Fruit fly (Drosophila melanogaster) whole organism, embryonic: ENCODE data around the gene CG1738.

Experiments
- Abd-B ChIP-seq: fragments of 200-800 bp; sonication (Bioruptor generic); optimal IDR thresholded peaks from 2 replicates; lab custom pipeline; 2018; ENCODE audit warnings: missing biosample characterization, mild to moderate bottlenecking, missing genetic modification characterization, moderate library complexity
- B-H2 ChIP-seq: fragments of 200-800 bp; sonication (Bioruptor generic); optimal IDR thresholded peaks from 2 replicates; lab custom pipeline; 2018; ENCODE audit warnings: missing biosample characterization, mild to moderate bottlenecking, missing genetic modification characterization
- CG10366 ChIP-seq: fragments of 200-800 bp; sonication (Bioruptor generic); IDR thresholded peaks from 2 replicates; pipeline ENCODE4 v1.3.6; 2022; ENCODE audit warnings: missing biosample characterization, missing genetic modification characterization
- CG11723 ChIP-seq: fragments of 200-800 bp; sonication (Bioruptor generic); optimal IDR thresholded peaks from 2 replicates; lab custom pipeline; 2017; ENCODE audit warnings: missing biosample characterization, mild to moderate bottlenecking, missing genetic modification characterization
- CG12071 ChIP-seq: fragments of 200-800 bp; sonication (Bioruptor generic); optimal IDR thresholded peaks from 3 replicates; lab custom pipeline; 2018; ENCODE audit warnings: missing biosample characterization, mild to moderate bottlenecking, missing genetic modification characterization
- CG1233 ChIP-seq: fragments of 200-800 bp; sonication (Bioruptor generic); optimal IDR thresholded peaks from 4 replicates; lab custom pipeline; 2018; ENCODE audit warnings: missing biosample characterization, mild to moderate bottlenecking, missing genetic modification characterization
- CG14860 ChIP-seq: fragments of 200-800 bp; sonication (Bioruptor generic); IDR thresholded peaks from 3 replicates; pipeline ENCODE4 v1.3.6; 2022; ENCODE audit warnings: missing biosample characterization, missing genetic modification characterization; ENCODE audit not compliant: partially characterized antibody
- CG1647 ChIP-seq: fragments of 200-800 bp; sonication (Bioruptor generic); optimal IDR thresholded peaks from 3 replicates; lab custom pipeline; 2016; ENCODE audit warnings: missing biosample characterization, missing genetic modification characterization
- CG17361 ChIP-seq: fragments of 200-800 bp; sonication (Bioruptor generic); IDR thresholded peaks from 3 replicates; pipeline ENCODE4 v1.3.6; 2022; ENCODE audit warnings: missing biosample characterization, missing genetic modification characterization
- CG2875 ChIP-seq: fragments of 200-800 bp; sonication (Bioruptor generic); optimal IDR thresholded peaks from 2 replicates; lab custom pipeline; 2017; ENCODE audit warnings: missing biosample characterization, mild to moderate bottlenecking, missing genetic modification characterization, missing genetic modification reagents
- CG32532 ChIP-seq: fragments of 200-800 bp; sonication (Bioruptor generic); IDR thresholded peaks from 2 replicates; pipeline ENCODE4 v1.3.6; 2022; ENCODE audit warnings: missing biosample characterization, missing genetic modification characterization
- CG43689 ChIP-seq: fragments of 200-800 bp; sonication (Bioruptor generic); IDR thresholded peaks from 2 replicates; pipeline ENCODE4 v1.3.6; 2022; ENCODE audit warnings: missing biosample characterization, missing genetic modification characterization
- CG4820 ChIP-seq: fragments of 200-800 bp; sonication (Bioruptor generic); optimal IDR thresholded peaks from 3 replicates; lab custom pipeline; 2016; ENCODE audit warnings: missing biosample characterization, missing genetic modification characterization
- CG4854 ChIP-seq: fragments of 200-800 bp; sonication (Bioruptor generic); optimal IDR thresholded peaks from 2 replicates; lab custom pipeline; 2016; ENCODE audit warnings: missing biosample characterization, missing genetic modification characterization, inconsistent platforms
- CG6175 ChIP-seq: fragments of 200-800 bp; sonication (Bioruptor generic); IDR thresholded peaks from 3 replicates; pipeline ENCODE4 v1.3.6; 2022; ENCODE audit warnings: missing biosample characterization, missing genetic modification characterization
- CG7786 ChIP-seq: fragments of 200-800 bp; sonication (Bioruptor generic); optimal IDR thresholded peaks from 2 replicates; lab custom pipeline; 2016; ENCODE audit warnings: missing biosample characterization, missing genetic modification characterization
- CG8944 ChIP-seq: fragments of 200-800 bp; sonication (Bioruptor generic); optimal IDR thresholded peaks from 3 replicates; lab custom pipeline; 2016; ENCODE audit warnings: missing biosample characterization, missing genetic modification characterization
- D ChIP-seq, 2 experiments: fragments of 200-800 bp in 1 of 2; fragments of >200 bp in 1 of 2; sonication (Bioruptor generic) in 1 of 2; optimal IDR thresholded peaks; 2 replicates in 1 of 2; 3 replicates in 1 of 2; lab custom pipeline; 2017; ENCODE audit warnings: mild to moderate bottlenecking in 1 of 2, missing biosample characterization in 1 of 2, missing genetic modification characterization in 1 of 2, missing genetic modification reagents in 1 of 2
- Doc2 ChIP-seq: fragments of 200-800 bp; sonication (Bioruptor generic); IDR thresholded peaks from 2 replicates; pipeline ENCODE4 v1.3.6; 2022; ENCODE audit warnings: missing biosample characterization, missing genetic modification characterization
- Eip74EF ChIP-seq, 2 experiments: fragments of 200-800 bp in 1 of 2; fragments of >200 bp in 1 of 2; sonication (Bioruptor generic) in 1 of 2; optimal IDR thresholded peaks; 2 replicates each; lab custom pipeline; 2017 to 2019; ENCODE audit warnings: missing biosample characterization in 2 of 2, missing genetic modification characterization in 2 of 2, mild to moderate bottlenecking in 1 of 2, moderate library complexity in 1 of 2
- Hey ChIP-seq: fragments of 200-800 bp; sonication (Bioruptor generic); optimal IDR thresholded peaks from 3 replicates; lab custom pipeline; 2018; ENCODE audit warnings: missing biosample characterization, mild to moderate bottlenecking, missing genetic modification characterization
- HmgZ ChIP-seq: fragments of 200-800 bp; sonication (Bioruptor generic); optimal IDR thresholded peaks from 2 replicates; lab custom pipeline; 2018; ENCODE audit warnings: missing biosample characterization, mild to moderate bottlenecking, missing genetic modification characterization
- MTF-1 ChIP-seq: fragments of 200-800 bp; sonication (Bioruptor generic); optimal IDR thresholded peaks from 2 replicates; lab custom pipeline; 2018; ENCODE audit warnings: missing biosample characterization, mild to moderate bottlenecking, missing genetic modification characterization, borderline replicate concordance
- Myb ChIP-seq: fragments of 200-800 bp; sonication (Bioruptor generic); optimal IDR thresholded peaks from 2 replicates; lab custom pipeline; 2016; ENCODE audit warnings: missing biosample characterization, missing genetic modification characterization
- Optix ChIP-seq: fragments of 200-800 bp; sonication (Bioruptor generic); IDR thresholded peaks from 3 replicates; pipeline ENCODE4 v1.3.6; 2022; ENCODE audit warnings: missing biosample characterization, missing genetic modification characterization
- Poxn ChIP-seq: fragments of 200-800 bp; sonication (Bioruptor generic); IDR thresholded peaks from 2 replicates; pipeline ENCODE4 v1.3.6; 2022; ENCODE audit warnings: missing biosample characterization, missing genetic modification characterization
- Ptx1 ChIP-seq: fragments of 200-800 bp; sonication (Bioruptor generic); IDR thresholded peaks from 2 replicates; pipeline ENCODE4 v1.3.6; 2022; ENCODE audit warnings: missing biosample characterization, missing genetic modification characterization
- Sin3A ChIP-seq: fragments of >200 bp; optimal IDR thresholded peaks from 2 replicates; lab custom pipeline; 2018
- Xbp1 ChIP-seq: fragments of 200-800 bp; sonication (Bioruptor generic); optimal IDR thresholded peaks from 3 replicates; lab custom pipeline; 2016; ENCODE audit warnings: missing biosample characterization, mild to moderate bottlenecking, missing genetic modification characterization
- abd-A ChIP-seq: fragments of 200-800 bp; sonication (Bioruptor generic); optimal IDR thresholded peaks from 3 replicates; lab custom pipeline; 2019; ENCODE audit warnings: missing biosample characterization, mild to moderate bottlenecking, missing genetic modification characterization, moderate library complexity
- al ChIP-seq: fragments of 200-800 bp; sonication (Bioruptor generic); IDR thresholded peaks from 2 replicates; pipeline ENCODE4 v1.3.6; 2022; ENCODE audit warnings: missing biosample characterization, missing genetic modification characterization
- bsh ChIP-seq, 2 experiments: fragments of 200-800 bp; sonication (Bioruptor generic); optimal IDR thresholded peaks; 2 replicates each; lab custom pipeline; 2017 to 2018; ENCODE audit warnings: mild to moderate bottlenecking in 2 of 2, missing biosample characterization in 2 of 2, missing genetic modification characterization in 2 of 2, moderate library complexity in 1 of 2
- cas ChIP-seq: fragments of 200-800 bp; sonication (Bioruptor generic); IDR thresholded peaks from 2 replicates; pipeline ENCODE4 v1.3.6; 2022; ENCODE audit warnings: missing biosample characterization, missing genetic modification characterization
- chn ChIP-seq: fragments of 200-800 bp; sonication (Bioruptor generic); optimal IDR thresholded peaks from 2 replicates; lab custom pipeline; 2016; ENCODE audit warnings: missing biosample characterization, missing genetic modification characterization
- corto ChIP-seq: fragments of 200-800 bp; sonication (Bioruptor generic); optimal IDR thresholded peaks from 2 replicates; lab custom pipeline; 2016; ENCODE audit warnings: missing biosample characterization, mild to moderate bottlenecking, missing genetic modification characterization, moderate library complexity
- da ChIP-seq: fragments of 200-800 bp; sonication (Bioruptor generic); optimal IDR thresholded peaks from 2 replicates; lab custom pipeline; 2016; ENCODE audit warnings: missing biosample characterization, missing genetic modification characterization
- dan ChIP-seq: fragments of 200-800 bp; sonication (Bioruptor generic); IDR thresholded peaks from 2 replicates; pipeline ENCODE4 v1.3.6; 2022; ENCODE audit warnings: missing biosample characterization, missing genetic modification characterization
- dm ChIP-seq: fragments of 200-800 bp; sonication (Bioruptor generic); optimal IDR thresholded peaks from 3 replicates; lab custom pipeline; 2016; ENCODE audit warnings: missing biosample characterization, missing genetic modification characterization
- eyg ChIP-seq: fragments of 200-800 bp; sonication (Bioruptor generic); optimal IDR thresholded peaks from 3 replicates; lab custom pipeline; 2016; ENCODE audit warnings: missing biosample characterization, missing genetic modification characterization
- gsb-n ChIP-seq: fragments of 200-800 bp; sonication (Bioruptor generic); optimal IDR thresholded peaks from 3 replicates; lab custom pipeline; 2018; ENCODE audit warnings: missing biosample characterization, mild to moderate bottlenecking, missing genetic modification characterization
- ken ChIP-seq: fragments of 200-800 bp; sonication (Bioruptor generic); IDR thresholded peaks from 3 replicates; pipeline ENCODE4 v1.3.6; 2022; ENCODE audit warnings: missing biosample characterization, missing genetic modification characterization
- odd ChIP-seq: fragments of 200-800 bp; sonication (Bioruptor generic); optimal IDR thresholded peaks from 2 replicates; lab custom pipeline; 2017; ENCODE audit warnings: missing biosample characterization, mild to moderate bottlenecking, missing genetic modification characterization
- phol ChIP-seq: fragments of 200-800 bp; sonication (Bioruptor generic); optimal IDR thresholded peaks from 3 replicates; lab custom pipeline; 2018; ENCODE audit warnings: missing biosample characterization, mild to moderate bottlenecking, missing genetic modification characterization, moderate library complexity
- sd ChIP-seq: fragments of 200-800 bp; sonication (Bioruptor generic); optimal IDR thresholded peaks from 3 replicates; lab custom pipeline; 2018; ENCODE audit warnings: missing biosample characterization, mild to moderate bottlenecking, missing genetic modification characterization, moderate library complexity
- sens ChIP-seq: fragments of 200-800 bp; sonication (Bioruptor generic); peaks from one replicate; lab custom pipeline; 2016; ENCODE audit warnings: missing biosample characterization, missing genetic modification characterization
- seq ChIP-seq: fragments of 200-800 bp; sonication (Bioruptor generic); IDR thresholded peaks from 2 replicates; pipeline ENCODE4 v1.3.6; 2022; ENCODE audit warnings: missing biosample characterization, missing genetic modification characterization
- stc ChIP-seq: fragments of 200-800 bp; sonication (Bioruptor generic); IDR thresholded peaks from 2 replicates; pipeline ENCODE4 v1.3.6; 2022; ENCODE audit warnings: missing biosample characterization, missing genetic modification characterization
- stwl ChIP-seq: fragments of 200-800 bp; sonication (Bioruptor generic); optimal IDR thresholded peaks from 3 replicates; lab custom pipeline; 2018; ENCODE audit warnings: missing biosample characterization, mild to moderate bottlenecking, missing genetic modification characterization, moderate library complexity
- ttk ChIP-seq: fragments of 200-800 bp; sonication (Bioruptor generic); IDR thresholded peaks from 2 replicates; pipeline ENCODE4 v2.1.2; 2022; ENCODE audit warnings: missing biosample characterization, missing genetic modification characterization
- vvl ChIP-seq: fragments of 200-800 bp; sonication (Bioruptor generic); IDR thresholded peaks from 2 replicates; pipeline ENCODE4 v1.3.6; 2022; ENCODE audit warnings: missing biosample characterization, missing genetic modification characterization
- zen ChIP-seq: fragments of 200-800 bp; sonication (Bioruptor generic); optimal IDR thresholded peaks from 3 replicates; lab custom pipeline; 2018; ENCODE audit warnings: missing biosample characterization, mild to moderate bottlenecking, missing genetic modification characterization, moderate library complexity

CG1738 gene

DNA sequence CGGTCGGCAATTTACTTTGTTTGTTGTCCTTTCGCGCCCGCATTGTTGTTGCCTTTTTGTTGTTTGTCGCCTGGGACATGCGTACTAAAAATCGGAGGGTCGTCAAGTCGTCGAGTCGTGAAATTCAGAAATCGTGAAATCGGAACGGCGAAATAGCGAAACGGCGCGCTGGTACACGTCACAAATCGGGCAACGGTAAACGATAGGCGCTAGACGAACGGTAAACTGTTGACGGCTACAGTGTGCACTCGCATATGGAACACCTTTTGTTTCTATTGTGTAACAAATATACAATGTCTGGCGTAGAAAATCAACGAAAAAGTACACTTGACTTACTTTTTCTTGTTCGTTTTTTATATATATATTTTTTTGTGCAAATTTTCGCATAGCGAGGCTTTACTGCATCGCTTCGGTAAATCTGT lies 35.2 kb downstream of the CG1738 start (continued):
- TF ChIP-seq ken: peak; percentile 74
- TF ChIP-seq B-H2 (GFP tag; lab: Kevin White, UChicago): peak; percentile 58
- TF ChIP-seq abd-A (tag; lab: Kevin White, UChicago): no peak
- TF ChIP-seq cas: peak; percentile 56; the same call in 1 of the 2 replicates
- no peak for TF ChIP-seq dm
- TF ChIP-seq dan (GFP tag; lab: Robert Waterston, UW): no peak
- no peak for TF ChIP-seq Hey (tag; lab: Kevin White, UChicago)
- no peak for TF ChIP-seq D (optimal IDR thresholded peaks at IDR 0.05; lab: Kevin White, UChicago)
- no peak for TF ChIP-seq D (GFP tag; optimal IDR thresholded peaks at IDR 0.05; lab: Kevin White, UChicago)
- TF ChIP-seq sd (tag; lab: Kevin White, UChicago): no peak
- TF ChIP-seq HmgZ (tag; lab: Kevin White, UChicago): peak; percentile 42
- TF ChIP-seq al (GFP tag; lab: Robert Waterston, UW): peak; percentile 74
- no peak for TF ChIP-seq eyg (GFP tag; lab: Kevin White, UChicago)
- TF ChIP-seq MTF-1: peak; percentile 9
- TF ChIP-seq Eip74EF (GFP tag; optimal IDR thresholded peaks at IDR 0.05; lab: Kevin White, UChicago): no peak
- TF ChIP-seq Myb (GFP tag; lab: Kevin White, UChicago): peak; percentile 36
- TF ChIP-seq bsh (GFP tag; optimal IDR thresholded peaks at IDR 0.05; lab: Kevin White, UChicago): no peak
- no peak for TF ChIP-seq Sin3A
- TF ChIP-seq ttk (GFP tag; lab: Robert Waterston, UW): peak; percentile 51; the same call in 1 of the 2 replicates
- peak; percentile 77 for TF ChIP-seq CG10366 (GFP tag; lab: Robert Waterston, UW)
- no peak for TF ChIP-seq corto (GFP tag; lab: Kevin White, UChicago)
- TF ChIP-seq CG17361 (GFP tag; lab: Robert Waterston, UW): peak; percentile 52
- TF ChIP-seq CG1233: peak; percentile 53
- TF ChIP-seq Xbp1 (GFP tag; lab: Kevin White, UChicago): peak; percentile 73
- TF ChIP-seq CG14860 (GFP tag; lab: Robert Waterston, UW): no peak
- TF ChIP-seq Optix (GFP tag; lab: Robert Waterston, UW): peak; percentile 57; the same call in 1 of the 3 replicates
- peak; percentile 58; the same call in 1 of the 2 replicates for TF ChIP-seq stc
- no peak for TF ChIP-seq CG2875 (GFP tag; lab: Kevin White, UChicago)
- no peak for TF ChIP-seq CG43689 (GFP tag; lab: Robert Waterston, UW)
- TF ChIP-seq chn (GFP tag; lab: Kevin White, UChicago): peak; percentile 43
- TF ChIP-seq vvl (GFP tag; lab: Robert Waterston, UW): peak; percentile 83
- TF ChIP-seq seq (GFP tag; lab: Robert Waterston, UW): peak; percentile 75
- TF ChIP-seq zen (tag; lab: Kevin White, UChicago): peak; percentile 6
- no peak for TF ChIP-seq Doc2 (GFP tag; lab: Robert Waterston, UW)
- TF ChIP-seq stwl (tag; lab: Kevin White, UChicago): no peak
- 0 out of 3 replicates have a peak, but pooled peaks have one; percentile 25 for TF ChIP-seq CG6175
- peak; percentile 54 for TF ChIP-seq CG12071 (GFP tag; lab: Kevin White, UChicago)
- TF ChIP-seq Ptx1: peak; percentile 83
- TF ChIP-seq da: no peak
- peak; percentile 80 for TF ChIP-seq sens (GFP tag; lab: Kevin White, UChicago)
- TF ChIP-seq CG8944 (GFP tag; lab: Kevin White, UChicago): peak; percentile 21
- peak; percentile 45 for TF ChIP-seq phol (tag; lab: Kevin White, UChicago)
- TF ChIP-seq Poxn (GFP tag; lab: Robert Waterston, UW): peak; percentile 61; the same call in 1 of the 2 replicates
- TF ChIP-seq CG11723 (GFP tag; lab: Kevin White, UChicago): no peak
- TF ChIP-seq Abd-B (GFP tag; lab: Kevin White, UChicago): peak; percentile 62
- peak; percentile 90 for TF ChIP-seq CG32532 (GFP tag; lab: Robert Waterston, UW)
- no peak for TF ChIP-seq gsb-n (tag; lab: Kevin White, UChicago)
- peak; percentile 41 for TF ChIP-seq CG4854 (GFP tag; lab: Kevin White, UChicago)
- peak; percentile 21 for TF ChIP-seq odd
- TF ChIP-seq CG1647: peak; percentile 29
- TF ChIP-seq CG7786: no peak
- peak; percentile 32 for TF ChIP-seq CG4820 (GFP tag; lab: Kevin White, UChicago)
